Fruit fly (Drosophila melanogaster) whole organism, prepupa: ENCODE results near the gene CG6013.
A peak's percentile ranks its signal among the peaks of the same experiment; 100 is the strongest.

ENCODE experiments used
- CG32006 ChIP-seq: fragments of 200-800 bp; sonication (Bioruptor generic); optimal IDR thresholded peaks from 3 replicates; lab custom pipeline; 2017; ENCODE audit warnings: missing biosample characterization, mild to moderate bottlenecking, missing genetic modification characterization
- CG6808 ChIP-seq: fragments of 200-800 bp; sonication (Bioruptor generic); optimal IDR thresholded peaks from 3 replicates; lab custom pipeline; 2017; ENCODE audit warnings: missing biosample characterization, missing genetic modification characterization, mild to moderate bottlenecking, moderate library complexity, missing genetic modification reagents
- Hr38 ChIP-seq: sonication (Bioruptor generic); optimal IDR thresholded peaks from 2 replicates; lab custom pipeline; 2016; ENCODE audit warnings: missing biosample characterization, missing genetic modification characterization
- Sox102F ChIP-seq: fragments of 200-800 bp; sonication (Bioruptor generic); optimal IDR thresholded peaks from 2 replicates; lab custom pipeline; 2016; ENCODE audit warnings: missing biosample characterization, mild to moderate bottlenecking, missing genetic modification characterization
- Sox15 ChIP-seq: fragments of 200-800 bp; sonication (Bioruptor generic); optimal IDR thresholded peaks from 3 replicates; lab custom pipeline; 2016; ENCODE audit warnings: missing biosample characterization, missing genetic modification characterization
- achi ChIP-seq: fragments of 200-800 bp; sonication (Bioruptor generic); optimal IDR thresholded peaks from 3 replicates; lab custom pipeline; 2016; ENCODE audit warnings: missing biosample characterization, missing genetic modification characterization
- fd59A ChIP-seq: fragments of 200-800 bp; sonication (Bioruptor generic); optimal IDR thresholded peaks from 2 replicates; lab custom pipeline; 2017; ENCODE audit warnings: missing biosample characterization, mild to moderate bottlenecking, missing genetic modification characterization, missing genetic modification reagents
- lz ChIP-seq: fragments of 200-800 bp; sonication (Bioruptor generic); optimal IDR thresholded peaks from 3 replicates; lab custom pipeline; 2016; ENCODE audit warnings: missing biosample characterization, missing genetic modification characterization

DNA sequence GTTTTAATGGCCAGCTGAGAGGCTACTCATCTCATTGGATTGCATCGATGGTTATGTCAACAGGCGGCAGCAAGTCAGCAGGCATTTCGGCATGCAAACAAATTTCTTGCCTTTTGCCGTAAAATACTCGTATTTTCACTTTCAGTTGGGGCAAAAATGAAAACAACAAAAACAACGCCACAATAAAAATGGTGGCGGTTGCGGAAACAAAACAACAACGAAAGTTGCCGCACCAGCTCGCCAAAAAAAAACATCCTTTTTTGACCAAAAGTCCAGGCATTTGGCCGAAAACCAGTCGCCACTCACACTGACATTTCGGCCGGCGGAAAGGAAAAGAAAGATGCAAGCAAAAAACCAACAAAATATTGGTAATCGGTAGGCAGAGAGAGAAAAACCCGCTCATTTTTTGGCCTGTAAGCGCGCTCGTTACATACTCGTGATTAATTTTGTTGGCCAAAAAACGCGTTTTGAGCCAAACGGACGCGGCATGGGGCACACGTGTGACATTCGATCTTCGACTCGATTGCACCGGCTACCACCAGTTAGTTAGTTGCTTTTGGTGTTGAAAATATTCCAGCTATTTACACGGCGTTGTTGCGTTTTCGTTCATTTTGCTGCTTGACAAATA lies 32.8 kb downstream of the CG6013 start:
- TF ChIP-seq achi (GFP tag; lab: Kevin White, UChicago), result peak; percentile 0
- TF ChIP-seq CG6808 (GFP tag; lab: Kevin White, UChicago), result no peak
- TF ChIP-seq Sox102F (GFP tag; lab: Kevin White, UChicago), result peak; percentile 60
- TF ChIP-seq Hr38 (GFP tag; lab: Kevin White, UChicago), result no peak
- no peak for TF ChIP-seq fd59A (GFP tag; lab: Kevin White, UChicago)
- TF ChIP-seq CG32006 (GFP tag; lab: Kevin White, UChicago), result no peak
- TF ChIP-seq Sox15 (GFP tag; lab: Kevin White, UChicago), result no peak
- no peak for TF ChIP-seq lz (GFP tag; lab: Kevin White, UChicago)
